Worm (Caenorhabditis elegans) whole organism, late embryonic: ENCODE data around the gene daf-9.

ENCODE experiments used
- F13H6.1 ChIP-seq: sonication (generic microtip); optimal IDR thresholded peaks from 2 replicates; lab custom pipeline; 2016; ENCODE audit warnings: missing genetic modification characterization, missing compliant biosample characterization
- ama-1 ChIP-seq: fragments of 150-350 bp; optimal IDR thresholded peaks from 2 replicates; lab custom pipeline; 2014
- ceh-30 ChIP-seq: fragments of 150-350 bp; optimal IDR thresholded peaks from 2 replicates; lab custom pipeline; 2014; ENCODE audit warnings: missing biosample characterization, missing genetic modification characterization
- ceh-34 ChIP-seq: sonication (generic microtip); optimal IDR thresholded peaks from 2 replicates; lab custom pipeline; 2016; ENCODE audit warnings: mild to moderate bottlenecking, missing genetic modification characterization, missing compliant biosample characterization
- ets-4 ChIP-seq: sonication (generic microtip); optimal IDR thresholded peaks from 2 replicates; lab custom pipeline; 2016; ENCODE audit warnings: missing genetic modification characterization, missing compliant biosample characterization
- fkh-10 ChIP-seq: fragments of 150-350 bp; optimal IDR thresholded peaks from 2 replicates; lab custom pipeline; 2014; ENCODE audit warnings: missing biosample characterization, missing genetic modification reagents, missing genetic modification characterization
- gmeb-2 ChIP-seq: sonication (generic microtip); optimal IDR thresholded peaks from 2 replicates; lab custom pipeline; 2016; ENCODE audit warnings: missing genetic modification characterization, inconsistent platforms, missing compliant biosample characterization
- lim-6 ChIP-seq: sonication (generic microtip); optimal IDR thresholded peaks from 2 replicates; lab custom pipeline; 2016; ENCODE audit warnings: missing genetic modification characterization, missing compliant biosample characterization
- lin-11 ChIP-seq: fragments of 200-800 bp; sonication (Bioruptor generic); optimal IDR thresholded peaks from 2 replicates; lab custom pipeline; 2018; ENCODE audit warnings: mild to moderate bottlenecking, missing genetic modification characterization, missing compliant biosample characterization
- pat-9 ChIP-seq: fragments of 200-800 bp; sonication (Bioruptor generic); optimal IDR thresholded peaks from 2 replicates; lab custom pipeline; 2018; ENCODE audit warnings: mild to moderate bottlenecking, missing genetic modification characterization, moderate library complexity, missing compliant biosample characterization
- sox-2 ChIP-seq: fragments of 200-800 bp; sonication (Bioruptor generic); IDR thresholded peaks from 2 replicates; pipeline ENCODE4 v1.3.6; 2022; ENCODE audit warnings: missing genetic modification reagents, missing genetic modification characterization, missing compliant biosample characterization
- sox-4 ChIP-seq: sonication (generic microtip); optimal IDR thresholded peaks from 2 replicates; lab custom pipeline; 2017; ENCODE audit warnings: mild to moderate bottlenecking, missing genetic modification characterization, inconsistent platforms, missing compliant biosample characterization

DNA sequence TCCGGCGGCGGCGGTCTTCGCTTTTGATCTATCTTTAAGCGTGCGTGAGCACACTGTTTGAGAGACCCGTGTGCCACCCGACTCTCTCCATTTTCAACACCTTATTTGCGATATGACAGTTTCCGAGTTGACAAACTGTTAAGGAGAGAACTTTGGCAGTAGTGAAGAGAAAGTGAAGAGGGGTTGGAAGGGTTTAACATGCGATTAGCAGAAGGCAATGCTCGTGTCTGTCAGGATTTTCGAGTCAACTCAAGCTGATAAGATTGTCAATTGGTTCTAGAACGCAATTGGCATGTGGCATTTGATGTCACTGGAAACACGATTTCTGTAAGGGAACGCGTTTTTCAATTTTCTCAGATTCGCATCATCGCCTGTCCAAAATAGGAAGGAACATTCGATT, 29.4 kb upstream of the daf-9 start:
- TF ChIP-seq ets-4 (tag; lab: Kevin White, UChicago) (no peak), ceh-30 (tag; lab: Kevin White, UChicago) (no peak), fkh-10 (GFP tag; lab: Kevin White, UChicago) (no peak), F13H6.1 (no peak), lin-11 (tag; lab: Kevin White, UChicago) (no peak), gmeb-2 (no peak), sox-4 (tag; lab: Kevin White, UChicago) (no peak), ama-1 (lab: Kevin White, UChicago) (no peak), pat-9 (tag; lab: Kevin White, UChicago) (no peak), sox-2 (GFP tag; lab: Robert Waterston, UW) (no peak), lim-6 (no peak), ceh-34 (no peak)
